Fruit fly (Drosophila melanogaster): ENCODE measurements around the gene Kap-alpha1.

Kap-alpha1 gene

dm6 chr3L:19817807-19818531 is 10.9 kb downstream of the Kap-alpha1 start, which contains the start of the genes Fibp and Deaf1 (continued):
- no peak for TF ChIP-seq CG11723 (GFP tag; optimal IDR thresholded peaks at IDR 0.05)
- no peak for TF ChIP-seq Kr (GFP tag; optimal IDR thresholded peaks at IDR 0.05)
- TF ChIP-seq CG43689 (GFP tag; IDR thresholded peaks at IDR 0.05): no peak
- TF ChIP-seq Adf1 (GFP tag; IDR thresholded peaks at IDR 0.05): no peak; the same call in 1 of the 2 replicates
- TF ChIP-seq onecut (GFP tag; IDR thresholded peaks at IDR 0.05): no peak; the same call in 1 of the 2 replicates
- no peak for TF ChIP-seq CG8478 (optimal IDR thresholded peaks at IDR 0.05)
- TF ChIP-seq Xrp1 (GFP tag; IDR thresholded peaks at IDR 0.05): peak; percentile 61; the same call in 1 of the 2 replicates
- peak; percentile 68 for TF ChIP-seq Sin3A (optimal IDR thresholded peaks at IDR 0.05)
- peak; percentile 62; the same call in 1 of the 3 replicates for TF ChIP-seq CG2889 (GFP tag; IDR thresholded peaks at IDR 0.05)
- TF ChIP-seq wdn (GFP tag; IDR thresholded peaks at IDR 0.05): 0 out of 2 replicates have a peak, but pooled peaks have one; percentile 37
- TF ChIP-seq CG8388 (GFP tag; optimal IDR thresholded peaks at IDR 0.05): peak; percentile 33
- peak; percentile 26 for TF ChIP-seq emc (GFP tag; optimal IDR thresholded peaks at IDR 0.05)
- peak; percentile 25 for TF ChIP-seq luna (GFP tag; optimal IDR thresholded peaks at IDR 0.05)
- no peak for TF ChIP-seq br (optimal IDR thresholded peaks at IDR 0.05)
- TF ChIP-seq CG17361 (GFP tag; IDR thresholded peaks at IDR 0.05): peak; percentile 92
- TF ChIP-seq Hey (tag; optimal IDR thresholded peaks at IDR 0.05): no peak
- TF ChIP-seq CG5953 (GFP tag; IDR thresholded peaks at IDR 0.05): no peak
- TF ChIP-seq Dip3 (GFP tag; optimal IDR thresholded peaks at IDR 0.05): peak; percentile 83
- no peak for TF ChIP-seq CG16779 (GFP tag; IDR thresholded peaks at IDR 0.05)
- peak; percentile 43; the same call in 1 of the 2 replicates for TF ChIP-seq CG32772 (GFP tag; IDR thresholded peaks at IDR 0.05)
- TF ChIP-seq repo (GFP tag; optimal IDR thresholded peaks at IDR 0.05): peak; percentile 51
- peak; percentile 66 for TF ChIP-seq CG8089 (GFP tag; optimal IDR thresholded peaks at IDR 0.05)
- TF ChIP-seq Atf3 (GFP tag; optimal IDR thresholded peaks at IDR 0.05): peak; percentile 79
- TF ChIP-seq CG12155 (GFP tag; optimal IDR thresholded peaks at IDR 0.05): peak; percentile 86
- peak; percentile 72 for TF ChIP-seq Hmr (GFP tag; optimal IDR thresholded peaks at IDR 0.05)
- TF ChIP-seq CG4282 (GFP tag; optimal IDR thresholded peaks at IDR 0.05): peak; percentile 39
- TF ChIP-seq Rx (GFP tag; IDR thresholded peaks at IDR 0.05): no peak; the same call in 1 of the 2 replicates
- TF ChIP-seq BEAF-32 (GFP tag; optimal IDR thresholded peaks at IDR 0.05): peak; percentile 100
- peak; percentile 11 for TF ChIP-seq CG3838 (GFP tag; optimal IDR thresholded peaks at IDR 0.05)
- peak; percentile 48 for TF ChIP-seq CG3065 (GFP tag; optimal IDR thresholded peaks at IDR 0.05)
- peak; percentile 73 for TF ChIP-seq klu (GFP tag; IDR thresholded peaks at IDR 0.05)
- TF ChIP-seq bab2 (GFP tag; optimal IDR thresholded peaks at IDR 0.05): peak; percentile 80
- TF ChIP-seq CG8765 (GFP tag; IDR thresholded peaks at IDR 0.05): peak; percentile 49; the same call in 1 of the 2 replicates
- peak; percentile 80 for TF ChIP-seq jumu (GFP tag; optimal IDR thresholded peaks at IDR 0.05)
- peak; percentile 34; the same call in 1 of the 2 replicates for TF ChIP-seq CG32767 (GFP tag; IDR thresholded peaks at IDR 0.05)
- peak; percentile 68 for TF ChIP-seq CG15269 (tag; optimal IDR thresholded peaks at IDR 0.05)
- TF ChIP-seq CG4360 (GFP tag; IDR thresholded peaks at IDR 0.05): peak; percentile 96
- TF ChIP-seq CG13287 (GFP tag; IDR thresholded peaks at IDR 0.05; ENCODE audit: partially characterized antibody): peak; percentile 94
- peak; percentile 5 for TF ChIP-seq CG8359 (GFP tag; optimal IDR thresholded peaks at IDR 0.05; ENCODE audit: borderline replicate concordance)
- TF ChIP-seq hth (optimal IDR thresholded peaks at IDR 0.05): no peak
- peak; percentile 18; the same call in 1 of the 2 replicates for TF ChIP-seq Nf-YA (GFP tag; IDR thresholded peaks at IDR 0.05)
- TF ChIP-seq Eip74EF (GFP tag; optimal IDR thresholded peaks at IDR 0.05): peak in 1 of 2 experiments; percentile 3
- no peak for TF ChIP-seq Hand (GFP tag; optimal IDR thresholded peaks at IDR 0.05)
- TF ChIP-seq pum (GFP tag; optimal IDR thresholded peaks at IDR 0.05): peak; percentile 82
- TF ChIP-seq Atf-2 (GFP tag; optimal IDR thresholded peaks at IDR 0.05): peak; percentile 85
- no peak for TF ChIP-seq CG4707 (GFP tag; optimal IDR thresholded peaks at IDR 0.05)
- TF ChIP-seq CG14050 (GFP tag; IDR thresholded peaks at IDR 0.05): peak; percentile 54; the same call in 2 of the 3 replicates
- TF ChIP-seq sob (GFP tag; IDR thresholded peaks at IDR 0.05): peak; percentile 81; the same call in 1 of the 2 replicates
- peak; percentile 81 for TF ChIP-seq CG11456 (GFP tag; IDR thresholded peaks at IDR 0.05)
- peak; percentile 83 for TF ChIP-seq CG13424 (tag; optimal IDR thresholded peaks at IDR 0.05)
- TF ChIP-seq CG6854 (GFP tag; optimal IDR thresholded peaks at IDR 0.05): no peak

Measured in whole organism, embryonic.